Worm (Caenorhabditis elegans) whole organism, mixed stage, embryonic: ENCODE data around the gene math-6.

ENCODE experiments used
- bed-3 ChIP-seq: fragments of 200-800 bp; sonication (Bioruptor generic); optimal IDR thresholded peaks from 3 replicates; lab custom pipeline; 2018; ENCODE audit warnings: mild to moderate bottlenecking, missing genetic modification characterization, moderate library complexity, missing compliant biosample characterization
- blmp-1 ChIP-seq: fragments of 150-350 bp; optimal IDR thresholded peaks from 2 replicates; lab custom pipeline; 2014; ENCODE audit warnings: missing biosample characterization, missing genetic modification characterization
- ceh-39 ChIP-seq: fragments of 150-350 bp; optimal IDR thresholded peaks from 2 replicates; lab custom pipeline; 2014; ENCODE audit warnings: missing biosample characterization, missing genetic modification characterization
- ceh-43 ChIP-seq: fragments of 200-800 bp; sonication (Bioruptor generic); optimal IDR thresholded peaks from 2 replicates; lab custom pipeline; 2018; ENCODE audit warnings: mild to moderate bottlenecking, missing genetic modification characterization, moderate library complexity, missing compliant biosample characterization
- ceh-83 ChIP-seq: fragments of 200-800 bp; sonication (Bioruptor generic); optimal IDR thresholded peaks from 2 replicates; lab custom pipeline; 2018; ENCODE audit warnings: mild to moderate bottlenecking, missing genetic modification characterization, missing compliant biosample characterization
- ces-1 ChIP-seq: fragments of 150-350 bp; optimal IDR thresholded peaks from 2 replicates; lab custom pipeline; 2014; ENCODE audit warnings: missing biosample characterization, missing genetic modification reagents, missing genetic modification characterization
- cnd-1 ChIP-seq: fragments of 200-800 bp; sonication (Bioruptor generic); optimal IDR thresholded peaks from 2 replicates; lab custom pipeline; 2018; ENCODE audit warnings: mild to moderate bottlenecking, missing genetic modification characterization, missing compliant biosample characterization
- drap-1 ChIP-seq: fragments of 200-800 bp; sonication (Bioruptor generic); optimal IDR thresholded peaks from 3 replicates; lab custom pipeline; 2018; ENCODE audit warnings: mild to moderate bottlenecking, missing genetic modification characterization, missing compliant biosample characterization
- elt-1 ChIP-seq: sonication (generic microtip); optimal IDR thresholded peaks from 2 replicates; lab custom pipeline; 2017; ENCODE audit warnings: missing genetic modification characterization, mild to moderate bottlenecking, missing compliant biosample characterization, antibody characterized with exemption, moderate library complexity, borderline replicate concordance; ENCODE audit not compliant: insufficient read depth
- elt-3 ChIP-seq: fragments of 150-350 bp; optimal IDR thresholded peaks from 2 replicates; lab custom pipeline; 2014; ENCODE audit warnings: missing biosample characterization, missing genetic modification characterization
- flh-1 ChIP-seq: fragments of 200-800 bp; sonication (Bioruptor generic); optimal IDR thresholded peaks from 2 replicates; lab custom pipeline; 2018; ENCODE audit warnings: mild to moderate bottlenecking, missing genetic modification characterization, moderate library complexity, missing compliant biosample characterization
- hlh-1 ChIP-seq: fragments of 150-350 bp; optimal IDR thresholded peaks from 2 replicates; lab custom pipeline; 2014; ENCODE audit warnings: missing biosample characterization, missing genetic modification reagents, missing genetic modification characterization
- lin-13 ChIP-seq: fragments of 150-350 bp; optimal IDR thresholded peaks from 2 replicates; lab custom pipeline; 2014; ENCODE audit warnings: missing biosample characterization, missing genetic modification characterization
- lin-32 ChIP-seq: fragments of 200-800 bp; sonication (Bioruptor generic); optimal IDR thresholded peaks from 2 replicates; lab custom pipeline; 2018; ENCODE audit warnings: mild to moderate bottlenecking, missing genetic modification characterization, missing compliant biosample characterization
- lsy-2 ChIP-seq: fragments of 150-350 bp; optimal IDR thresholded peaks from 2 replicates; lab custom pipeline; 2014; ENCODE audit warnings: missing biosample characterization, missing genetic modification characterization
- mab-5 ChIP-seq: fragments of 150-350 bp; optimal IDR thresholded peaks from 2 replicates; lab custom pipeline; 2014; ENCODE audit warnings: missing biosample characterization, missing genetic modification characterization
- mep-1 ChIP-seq: fragments of 150-350 bp; optimal IDR thresholded peaks from 2 replicates; lab custom pipeline; 2017; ENCODE audit warnings: missing biosample characterization, missing genetic modification reagents, missing genetic modification characterization, inconsistent platforms
- mls-2 ChIP-seq: sonication (generic microtip); optimal IDR thresholded peaks from 2 replicates; lab custom pipeline; 2016; ENCODE audit warnings: mild to moderate bottlenecking, missing genetic modification characterization, moderate library complexity, missing compliant biosample characterization
- nhr-12 ChIP-seq: fragments of 150-350 bp; optimal IDR thresholded peaks from 2 replicates; lab custom pipeline; 2014; ENCODE audit warnings: missing biosample characterization, missing genetic modification characterization
- nhr-2 ChIP-seq: fragments of 150-350 bp; optimal IDR thresholded peaks from 2 replicates; lab custom pipeline; 2014; ENCODE audit warnings: missing biosample characterization, missing genetic modification characterization
- nhr-237 ChIP-seq: fragments of 150-350 bp; optimal IDR thresholded peaks from 2 replicates; lab custom pipeline; 2014; ENCODE audit warnings: missing biosample characterization, missing genetic modification characterization
- nhr-28 ChIP-seq: fragments of 150-350 bp; optimal IDR thresholded peaks from 2 replicates; lab custom pipeline; 2014; ENCODE audit warnings: missing biosample characterization, missing genetic modification characterization
- nhr-76 ChIP-seq: sonication (generic microtip); optimal IDR thresholded peaks from 2 replicates; lab custom pipeline; 2017; ENCODE audit warnings: missing biosample characterization, missing genetic modification characterization
- pha-4 ChIP-seq: fragments of 150-350 bp; optimal IDR thresholded peaks from 2 replicates; lab custom pipeline; 2018; ENCODE audit warnings: missing biosample characterization, missing genetic modification reagents, missing genetic modification characterization
- sem-2 ChIP-seq: fragments of 200-800 bp; sonication (Bioruptor generic); optimal IDR thresholded peaks from 2 replicates; lab custom pipeline; 2018; ENCODE audit warnings: mild to moderate bottlenecking, missing genetic modification characterization, missing compliant biosample characterization
- tbx-8 ChIP-seq: fragments of 200-800 bp; sonication (Bioruptor generic); optimal IDR thresholded peaks from 2 replicates; lab custom pipeline; 2018; ENCODE audit warnings: mild to moderate bottlenecking, missing genetic modification characterization, moderate library complexity, missing compliant biosample characterization
- unc-120 ChIP-seq: sonication (generic microtip); optimal IDR thresholded peaks from 2 replicates; lab custom pipeline; 2017; ENCODE audit warnings: missing genetic modification characterization, missing compliant biosample characterization; ENCODE audit not compliant: poor library complexity, severe bottlenecking
- unc-39 ChIP-seq: fragments of 150-350 bp; optimal IDR thresholded peaks from 2 replicates; lab custom pipeline; 2014; ENCODE audit warnings: missing biosample characterization, missing genetic modification characterization
- unc-62 ChIP-seq: fragments of 150-350 bp; optimal IDR thresholded peaks from 2 replicates; lab custom pipeline; 2014; ENCODE audit warnings: missing biosample characterization, missing genetic modification reagents, missing genetic modification characterization
- zip-8 ChIP-seq: fragments of 150-350 bp; optimal IDR thresholded peaks from 2 replicates; lab custom pipeline; 2014; ENCODE audit warnings: missing biosample characterization, missing genetic modification characterization
- ztf-11 ChIP-seq: fragments of 150-350 bp; optimal IDR thresholded peaks from 2 replicates; lab custom pipeline; 2014; ENCODE audit warnings: missing biosample characterization, missing genetic modification characterization

The math-6 gene

ce11 chrII:1884635-1885034, at the start of gene math-6:
math-6 (minus strand) TSS chrII:1884735.
- no peak for TF ChIP-seq zip-8 (tag; lab: Kevin White, UChicago)
- TF ChIP-seq unc-39 (tag; lab: Kevin White, UChicago) = no peak
- no peak for TF ChIP-seq drap-1 (GFP tag; lab: Kevin White, UChicago)

ce11 chrII:1928578-1928977, 44.0 kb upstream of the math-6 start:
- TF ChIP-seq bed-3 (GFP tag; lab: Kevin White, UChicago) = no peak
- TF ChIP-seq elt-1 (tag; lab: Kevin White, UChicago) = no peak
- no peak for TF ChIP-seq cnd-1
- no peak for TF ChIP-seq zip-8 (tag; lab: Kevin White, UChicago)

DNA sequence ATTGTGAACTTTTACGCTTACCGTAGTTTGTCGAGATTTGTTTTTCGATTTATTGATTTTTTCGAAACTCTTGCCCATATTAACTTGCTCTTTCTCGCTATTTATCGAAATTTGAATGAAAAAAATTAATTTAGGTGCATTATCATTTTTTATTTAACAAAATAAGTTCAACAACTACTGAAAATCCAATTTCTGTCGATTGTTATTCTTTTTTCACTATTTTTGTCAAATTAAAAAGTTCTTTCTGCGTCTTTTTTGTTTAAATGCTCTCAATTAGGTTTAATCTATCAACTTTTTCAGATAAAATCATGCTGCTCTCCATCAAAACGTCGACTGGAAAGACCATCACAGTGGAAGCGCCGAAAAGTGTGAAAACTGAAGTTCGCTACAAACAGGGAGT, 41.6 kb upstream of the math-6 start, which contains the start of gene F52C6.2:
Gene F52C6.2 (plus strand): TSS at position 301 of the 400 bp plus-strand sequence.
- TF ChIP-seq nhr-76 (tag; lab: Kevin White, UChicago) (no peak), unc-39 (tag; lab: Kevin White, UChicago) (no peak), sem-2 (no peak), mab-5 (tag; lab: Kevin White, UChicago) (no peak), mls-2 (tag; lab: Kevin White, UChicago) (no peak), unc-120 (tag; lab: Kevin White, UChicago) (no peak), nhr-28 (tag; lab: Kevin White, UChicago) (no peak), hlh-1 (tag; lab: Kevin White, UChicago) (no peak), bed-3 (GFP tag; lab: Kevin White, UChicago) (no peak), ces-1 (GFP tag; lab: Kevin White, UChicago) (no peak), ceh-83 (GFP tag; lab: Kevin White, UChicago) (no peak), drap-1 (GFP tag; lab: Kevin White, UChicago) (no peak), lsy-2 (no peak)

DNA sequence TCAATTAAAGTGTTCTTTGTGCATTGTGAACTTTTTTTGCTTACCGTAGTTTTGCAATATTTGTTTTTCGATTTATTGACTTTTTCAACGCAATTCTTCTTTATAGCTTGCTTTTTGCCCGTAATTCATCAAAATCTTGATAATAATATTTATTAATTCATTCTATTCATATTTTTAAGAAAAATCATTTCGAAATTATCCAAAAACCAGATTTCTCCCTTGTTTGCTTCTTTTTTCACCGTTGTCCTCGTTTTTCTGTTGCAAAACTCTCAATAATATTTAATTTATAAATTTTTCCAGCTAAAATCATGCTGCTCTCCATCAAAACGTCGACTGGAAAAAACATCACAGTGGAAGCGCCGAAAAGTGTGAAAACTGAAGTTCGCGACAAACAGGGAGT, 39.9 kb upstream of the math-6 start, which contains the start of gene F52C6.3:
Gene F52C6.3 (plus strand): TSS at position 301 of the 400 bp plus-strand sequence.
- TF ChIP-seq lin-13 (tag; lab: Kevin White, UChicago) = no peak
- no peak for TF ChIP-seq ceh-39
- no peak for TF ChIP-seq bed-3 (GFP tag; lab: Kevin White, UChicago)
- TF ChIP-seq cnd-1 = no peak
- TF ChIP-seq pha-4 (tag; lab: Kevin White, UChicago) = no peak
- no peak for TF ChIP-seq blmp-1 (tag; lab: Kevin White, UChicago)
- TF ChIP-seq sem-2 = no peak
- TF ChIP-seq nhr-2 (tag; lab: Kevin White, UChicago) = no peak
- no peak for TF ChIP-seq drap-1 (GFP tag; lab: Kevin White, UChicago)
- TF ChIP-seq flh-1 (GFP tag; lab: Kevin White, UChicago) = no peak
- TF ChIP-seq ceh-83 (GFP tag; lab: Kevin White, UChicago) = no peak
- TF ChIP-seq mep-1 (tag; lab: Kevin White, UChicago) = no peak
- no peak for TF ChIP-seq nhr-12 (tag; lab: Kevin White, UChicago)
- TF ChIP-seq ceh-43 (GFP tag; lab: Kevin White, UChicago) = no peak
- TF ChIP-seq unc-120 (tag; lab: Kevin White, UChicago) = no peak
- no peak for TF ChIP-seq elt-3 (tag; lab: Kevin White, UChicago)

- no peak for TF ChIP-seq sem-2
- no peak for TF ChIP-seq ceh-83 (GFP tag; lab: Kevin White, UChicago)
- no peak for TF ChIP-seq nhr-237 (tag; lab: Kevin White, UChicago)
- no peak for TF ChIP-seq tbx-8
- TF ChIP-seq mls-2 (tag; lab: Kevin White, UChicago) = no peak
- TF ChIP-seq nhr-76 (tag; lab: Kevin White, UChicago) = no peak
- TF ChIP-seq lin-32 (GFP tag; lab: Kevin White, UChicago) = no peak
- TF ChIP-seq hlh-1 (tag; lab: Kevin White, UChicago) = no peak
- no peak for TF ChIP-seq ztf-11 (tag; lab: Kevin White, UChicago)
- no peak for TF ChIP-seq bed-3 (GFP tag; lab: Kevin White, UChicago)
- no peak for TF ChIP-seq unc-62
- TF ChIP-seq lsy-2 = no peak
These were observed 38.2 kb upstream of the math-6 start, which contains the start of the genes bath-2 and F52C6.4 for ce11 chrII:1922665-1923187. bath-2 (minus strand) TSS chrII:1922765. F52C6.4 (plus strand) TSS chrII:1923137.
